Worm (Caenorhabditis elegans): Measurements from ENCODE around the gene fubl-1.

DNA sequence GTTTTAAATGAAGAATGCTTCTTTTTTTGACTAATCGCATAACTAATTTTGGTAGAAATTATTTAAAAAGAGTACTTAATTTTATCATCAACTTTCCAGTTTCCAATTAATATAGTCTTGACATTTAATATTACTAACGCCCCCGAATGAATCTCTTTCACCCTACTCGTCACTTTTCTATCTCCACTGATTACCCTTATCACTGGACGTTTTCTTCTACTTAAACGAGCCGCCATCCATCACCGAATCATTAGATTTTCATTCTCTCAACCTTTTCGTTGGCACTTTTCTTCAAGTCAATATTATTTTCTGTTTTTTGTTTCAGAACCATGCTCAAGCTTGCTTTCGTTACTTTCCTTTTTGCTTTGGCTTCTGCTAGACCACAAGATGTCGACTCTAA is 38.9 kb upstream of the fubl-1 start, which contains the start of gene lys-1:
- TF ChIP-seq fkh-10 (GFP tag; optimal IDR thresholded peaks at IDR 0.05): no peak
- TF ChIP-seq nhr-11 (tag; optimal IDR thresholded peaks at IDR 0.05): no peak
- TF ChIP-seq hlh-8 (tag; optimal IDR thresholded peaks at IDR 0.05): no peak
- no peak for TF ChIP-seq ama-1 (optimal IDR thresholded peaks at IDR 0.05)
- peak; percentile 20 for TF ChIP-seq elt-2 (tag; optimal IDR thresholded peaks at IDR 0.05)

Data from whole organism, late embryonic.